Fruit fly (Drosophila melanogaster) S2 (cell line): ENCODE measurements around the gene tna.

Experiments used
- CG8478 ChIP-seq: fragments of >200 bp; optimal IDR thresholded peaks from 2 replicates; lab custom pipeline; 2018
- CTCF ChIP-seq, 2 experiments: fragments of >200 bp; optimal IDR thresholded peaks; 2 replicates each; lab custom pipeline; 2018

tna gene

dm6 chr3L:10810539-10811443 is 24.5 kb upstream of the tna start:
- TF ChIP-seq CTCF (optimal IDR thresholded peaks at IDR 0.05; lab: Kevin White, UChicago) (no peak), CG8478 (lab: Kevin White, UChicago) (no peak)

dm6 chr3L:10811881-10812280 is 23.4 kb upstream of the tna start:
- TF ChIP-seq CTCF (optimal IDR thresholded peaks at IDR 0.05; lab: Kevin White, UChicago): no peak
- no peak for TF ChIP-seq CG8478 (lab: Kevin White, UChicago)

dm6 chr3L:10812903-10813302 is 22.4 kb upstream of the tna start:
- TF ChIP-seq CG8478 (lab: Kevin White, UChicago): no peak
- TF ChIP-seq CTCF (optimal IDR thresholded peaks at IDR 0.05; lab: Kevin White, UChicago): no peak

- TF ChIP-seq CTCF (optimal IDR thresholded peaks at IDR 0.05; lab: Kevin White, UChicago): no peak
- TF ChIP-seq CG8478 (lab: Kevin White, UChicago): no peak
Observed at dm6 chr3L:10813911-10814310, 21.4 kb upstream of the tna start.

dm6 chr3L:10814519-10814918 is 20.8 kb upstream of the tna start, which contains the start of gene CG42831:
TSS of gene CG42831 (plus strand) at chr3L:10814819.
- no peak for TF ChIP-seq CG8478 (lab: Kevin White, UChicago)
- TF ChIP-seq CTCF (optimal IDR thresholded peaks at IDR 0.05; lab: Kevin White, UChicago): no peak

dm6 chr3L:10814925-10815447 is 20.3 kb upstream of the tna start:
- TF ChIP-seq CG8478 (lab: Kevin White, UChicago): no peak
- no peak for TF ChIP-seq CTCF (optimal IDR thresholded peaks at IDR 0.05; lab: Kevin White, UChicago)

- TF ChIP-seq CTCF (optimal IDR thresholded peaks at IDR 0.05; lab: Kevin White, UChicago) (no peak), CG8478 (lab: Kevin White, UChicago) (no peak)
Observed at dm6 chr3L:10816703-10817531, 18.4 kb upstream of the tna start.

- TF ChIP-seq CTCF (optimal IDR thresholded peaks at IDR 0.05; lab: Kevin White, UChicago) (no peak), CG8478 (lab: Kevin White, UChicago) (no peak)
Observed at dm6 chr3L:10817670-10818650, 17.4 kb upstream of the tna start.

- TF ChIP-seq CG8478 (lab: Kevin White, UChicago) (no peak), CTCF (optimal IDR thresholded peaks at IDR 0.05; lab: Kevin White, UChicago) (no peak)
Observed at dm6 chr3L:10821468-10821867, 13.9 kb upstream of the tna start.

dm6 chr3L:10822364-10823231 is 12.7 kb upstream of the tna start:
- TF ChIP-seq CG8478 (lab: Kevin White, UChicago) (no peak), CTCF (optimal IDR thresholded peaks at IDR 0.05; lab: Kevin White, UChicago) (no peak)

- TF ChIP-seq CG8478 (lab: Kevin White, UChicago): no peak
- TF ChIP-seq CTCF (optimal IDR thresholded peaks at IDR 0.05; lab: Kevin White, UChicago): no peak
Observed at dm6 chr3L:10827348-10827747, 8.0 kb upstream of the tna start.

dm6 chr3L:10829160-10829559 is 6.2 kb upstream of the tna start:
- TF ChIP-seq CG8478 (lab: Kevin White, UChicago) (no peak), CTCF (optimal IDR thresholded peaks at IDR 0.05; lab: Kevin White, UChicago) (no peak)

- no peak for TF ChIP-seq CG8478 (lab: Kevin White, UChicago)
- TF ChIP-seq CTCF (optimal IDR thresholded peaks at IDR 0.05; lab: Kevin White, UChicago): no peak
Observed at dm6 chr3L:10833222-10833621, 2.1 kb upstream of the tna start.
